Worm (Caenorhabditis elegans) whole organism, L1 larva: ENCODE results near the gene rde-8.

Experiments used
- fkh-10 ChIP-seq: sonication (generic microtip); optimal IDR thresholded peaks from 2 replicates; lab custom pipeline; 2017; ENCODE audit warnings: missing biosample characterization, missing genetic modification reagents, missing genetic modification characterization
- nhr-77 ChIP-seq: fragments of 150-350 bp; optimal IDR thresholded peaks from 2 replicates; lab custom pipeline; 2014; ENCODE audit warnings: missing biosample characterization, missing genetic modification characterization
- snpc-4 ChIP-seq: fragments of 150-350 bp; optimal IDR thresholded peaks from 2 replicates; lab custom pipeline; 2014; ENCODE audit warnings: missing biosample characterization, missing genetic modification characterization
- tbx-2 ChIP-seq: sonication (generic microtip); optimal IDR thresholded peaks from 2 replicates; lab custom pipeline; 2016; ENCODE audit warnings: missing genetic modification characterization, missing compliant biosample characterization
- unc-62 ChIP-seq: fragments of 150-350 bp; optimal IDR thresholded peaks from 2 replicates; lab custom pipeline; 2014; ENCODE audit warnings: missing biosample characterization, missing genetic modification reagents, missing genetic modification characterization
- zag-1 ChIP-seq: fragments of 150-350 bp; optimal IDR thresholded peaks from 2 replicates; lab custom pipeline; 2014; ENCODE audit warnings: missing biosample characterization, missing genetic modification characterization

- TF ChIP-seq fkh-10 (GFP tag; lab: Kevin White, UChicago) = no peak
- peak; percentile 15 for TF ChIP-seq tbx-2 (tag; lab: Kevin White, UChicago)
- TF ChIP-seq unc-62 (GFP tag; lab: Kevin White, UChicago) = no peak
- no peak for TF ChIP-seq zag-1 (tag; lab: Kevin White, UChicago)
- TF ChIP-seq snpc-4 = no peak
- peak; percentile 12 for TF ChIP-seq nhr-77 (tag; lab: Kevin White, UChicago)
These were observed 3.7 kb downstream of the rde-8 start for ce11 chrIV:7099377-7099776.
